Worm (Caenorhabditis elegans) whole organism, L4/young adult: ENCODE data around the gene gmap-2.

Experiments used
- W03F9.2 ChIP-seq: fragments of 150-350 bp; optimal IDR thresholded peaks from 2 replicates; lab custom pipeline; 2014; ENCODE audit warnings: missing biosample characterization, missing genetic modification characterization
- him-1 ChIP-seq: sonication (generic microtip); optimal IDR thresholded peaks from 2 replicates; lab custom pipeline; 2016; ENCODE audit warnings: missing genotype, missing genetic modification reagents, missing genetic modification characterization, missing compliant biosample characterization

DNA sequence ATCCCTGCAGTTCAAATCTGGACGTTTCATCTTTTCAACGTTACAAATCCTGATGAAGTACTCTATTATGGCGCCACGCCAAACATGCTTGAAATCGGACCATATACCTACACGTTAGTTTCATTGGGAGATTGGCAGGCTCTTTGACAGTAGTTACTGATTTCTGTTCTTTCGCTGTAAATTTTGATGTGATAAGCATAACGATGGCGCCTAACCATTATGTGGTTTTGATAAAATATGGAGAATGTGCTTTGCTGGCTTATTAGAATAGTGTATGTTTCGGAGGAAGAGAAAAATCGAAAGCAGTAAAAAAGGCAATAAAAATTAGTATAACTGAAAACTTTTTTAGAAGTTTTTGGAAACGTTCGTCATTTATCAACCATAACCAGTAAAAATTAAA lies 39.7 kb upstream of the gmap-2 start:
- TF ChIP-seq W03F9.2 (tag; lab: Kevin White, UChicago) (no peak), him-1 (tag; lab: Kevin White, UChicago) (no peak)
